Worm (Caenorhabditis elegans) whole organism, L3 larva: ENCODE data around the gene fbxb-21.

ENCODE experiments used
- fos-1 ChIP-seq: fragments of 150-350 bp; optimal IDR thresholded peaks from 2 replicates; lab custom pipeline; 2014; ENCODE audit warnings: missing biosample characterization, missing genetic modification characterization
- snpc-4 ChIP-seq: fragments of 150-350 bp; optimal IDR thresholded peaks from 2 replicates; lab custom pipeline; 2014; ENCODE audit warnings: missing biosample characterization, missing genetic modification characterization
- unc-62 ChIP-seq: fragments of 150-350 bp; sonication (generic microtip); optimal IDR thresholded peaks from 4 replicates; lab custom pipeline; 2014; ENCODE audit warnings: missing biosample characterization, missing genetic modification reagents, missing genetic modification characterization

ce11 chrII:1605010-1605409 is 43.7 kb downstream of the fbxb-21 start:
- TF ChIP-seq fos-1 (no peak), snpc-4 (no peak), unc-62 (GFP tag; lab: Kevin White, UChicago) (no peak)
